Worm (Caenorhabditis elegans) whole organism, midembryonic: ENCODE results near the gene mlt-11.

Experiments used
- T22C8.4 ChIP-seq: fragments of 200-800 bp; sonication (Bioruptor generic); IDR thresholded peaks from 2 replicates; pipeline ENCODE4 v1.3.6; 2022; ENCODE audit warnings: missing genetic modification characterization, missing compliant biosample characterization
- cog-1 ChIP-seq: sonication (generic microtip); optimal IDR thresholded peaks from 2 replicates; lab custom pipeline; 2016; ENCODE audit warnings: missing genetic modification characterization, missing compliant biosample characterization
- flt-1 ChIP-seq: fragments of 200-800 bp; sonication (Bioruptor generic); IDR thresholded peaks from 2 replicates; pipeline ENCODE4 v1.3.6; 2022; ENCODE audit warnings: missing genetic modification characterization, missing compliant biosample characterization
- klf-2 ChIP-seq: fragments of 200-800 bp; sonication (Bioruptor generic); conservative IDR thresholded peaks from 2 replicates; pipeline ENCODE4 v1.3.6; 2022; ENCODE audit warnings: missing genetic modification reagents, missing genetic modification characterization, missing compliant biosample characterization
- med-1 ChIP-seq: sonication (generic microtip); optimal IDR thresholded peaks from 2 replicates; lab custom pipeline; 2017; ENCODE audit warnings: missing genetic modification characterization, mild to moderate bottlenecking, missing compliant biosample characterization, antibody characterized with exemption, missing genetic modification reagents; ENCODE audit not compliant: insufficient read depth
- ref-1 ChIP-seq: fragments of 200-800 bp; sonication (Bioruptor generic); conservative IDR thresholded peaks from 2 replicates; pipeline ENCODE4 v1.3.6; 2022; ENCODE audit warnings: missing genetic modification reagents, missing genetic modification characterization, missing compliant biosample characterization
- tab-1 ChIP-seq: fragments of 200-800 bp; sonication (Bioruptor generic); IDR thresholded peaks from 2 replicates; pipeline ENCODE4 v1.3.6; 2022; ENCODE audit warnings: missing genetic modification characterization, missing compliant biosample characterization
- ztf-23 ChIP-seq: fragments of 200-800 bp; sonication (Bioruptor generic); IDR thresholded peaks from 2 replicates; pipeline ENCODE4 v1.3.6; 2022; ENCODE audit warnings: missing genetic modification reagents, missing genetic modification characterization, missing compliant biosample characterization
- ztf-29 ChIP-seq: fragments of 200-800 bp; sonication (Bioruptor generic); IDR thresholded peaks from 2 replicates; pipeline ENCODE4 v1.3.6; 2022; ENCODE audit warnings: missing genetic modification reagents, missing genetic modification characterization, missing compliant biosample characterization

ce11 chrV:20681120-20681519 is 14.1 kb downstream of the mlt-11 start, which contains the start of gene srsx-35:
- TF ChIP-seq T22C8.4 (GFP tag; lab: Robert Waterston, UW) (no peak), ztf-23 (no peak), cog-1 (no peak), tab-1 (GFP tag; lab: Robert Waterston, UW) (no peak), flt-1 (GFP tag; lab: Robert Waterston, UW) (no peak), klf-2 (GFP tag; lab: Robert Waterston, UW) (no peak), ztf-29 (GFP tag; lab: Robert Waterston, UW) (no peak), ref-1 (GFP tag; lab: Robert Waterston, UW) (no peak), med-1 (GFP tag; lab: Kevin White, UChicago) (no peak)
